Worm (Caenorhabditis elegans): ENCODE data around the gene F09C8.2.

DNA sequence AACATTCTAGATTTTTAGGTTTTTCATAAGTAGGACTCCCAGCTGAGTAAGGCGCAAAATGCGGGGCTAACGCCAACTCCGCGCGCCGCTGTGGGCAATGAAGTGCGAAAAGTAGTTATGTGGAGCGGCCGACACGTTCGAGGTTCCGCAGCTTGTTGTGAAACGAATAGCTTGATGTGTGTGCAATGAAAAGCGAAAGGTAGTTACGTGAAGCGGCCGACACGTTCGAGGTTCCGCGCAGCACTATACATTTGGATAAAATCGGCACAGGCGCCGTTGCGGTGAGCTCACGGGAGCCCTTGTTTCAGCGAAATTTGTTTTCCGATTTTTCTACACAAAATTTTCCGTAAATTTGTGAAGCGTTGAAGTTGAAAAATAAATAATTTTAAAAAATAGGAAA is 20.2 kb upstream of the F09C8.2 start:
- no peak for TF ChIP-seq F49E8.2 (tag; optimal IDR thresholded peaks at IDR 0.05; ENCODE audit: insufficient read depth)
- TF ChIP-seq dpl-1 (GFP tag; optimal IDR thresholded peaks at IDR 0.05) = no peak
- TF ChIP-seq snpc-4 (GFP tag; optimal IDR thresholded peaks at IDR 0.05) = no peak
- TF ChIP-seq snpc-4 (tag; optimal IDR thresholded peaks at IDR 0.05) = peak in 2 of 4 experiments; percentile 80 to 85
- TF ChIP-seq F57C9.4 (tag; optimal IDR thresholded peaks at IDR 0.05) = no peak
- no peak for TF ChIP-seq tlf-1 (GFP tag; optimal IDR thresholded peaks at IDR 0.05)
- no peak for TF ChIP-seq hmg-20 (GFP tag; IDR thresholded peaks at IDR 0.05)
- TF ChIP-seq ztf-6 (GFP tag; IDR thresholded peaks at IDR 0.05) = no peak
- no peak for TF ChIP-seq C06A6.2 (GFP tag; conservative IDR thresholded peaks at IDR 0.05)
- TF ChIP-seq hsf-1 (GFP tag; IDR thresholded peaks at IDR 0.05) = no peak
- TF ChIP-seq attf-5 (GFP tag; optimal IDR thresholded peaks at IDR 0.05) = no peak
- TF ChIP-seq rec-8 (tag; optimal IDR thresholded peaks at IDR 0.05) = no peak
- no peak for TF ChIP-seq unc-62 (GFP tag; optimal IDR thresholded peaks at IDR 0.05)
- no peak for TF ChIP-seq lin-40 (tag; optimal IDR thresholded peaks at IDR 0.05)
- TF ChIP-seq F39B2.1 (GFP tag; IDR thresholded peaks at IDR 0.05) = no peak

Measured in whole organism, young adult.